Worm (Caenorhabditis elegans): ENCODE measurements around the gene R05G6.1.

Gene R05G6.1

DNA sequence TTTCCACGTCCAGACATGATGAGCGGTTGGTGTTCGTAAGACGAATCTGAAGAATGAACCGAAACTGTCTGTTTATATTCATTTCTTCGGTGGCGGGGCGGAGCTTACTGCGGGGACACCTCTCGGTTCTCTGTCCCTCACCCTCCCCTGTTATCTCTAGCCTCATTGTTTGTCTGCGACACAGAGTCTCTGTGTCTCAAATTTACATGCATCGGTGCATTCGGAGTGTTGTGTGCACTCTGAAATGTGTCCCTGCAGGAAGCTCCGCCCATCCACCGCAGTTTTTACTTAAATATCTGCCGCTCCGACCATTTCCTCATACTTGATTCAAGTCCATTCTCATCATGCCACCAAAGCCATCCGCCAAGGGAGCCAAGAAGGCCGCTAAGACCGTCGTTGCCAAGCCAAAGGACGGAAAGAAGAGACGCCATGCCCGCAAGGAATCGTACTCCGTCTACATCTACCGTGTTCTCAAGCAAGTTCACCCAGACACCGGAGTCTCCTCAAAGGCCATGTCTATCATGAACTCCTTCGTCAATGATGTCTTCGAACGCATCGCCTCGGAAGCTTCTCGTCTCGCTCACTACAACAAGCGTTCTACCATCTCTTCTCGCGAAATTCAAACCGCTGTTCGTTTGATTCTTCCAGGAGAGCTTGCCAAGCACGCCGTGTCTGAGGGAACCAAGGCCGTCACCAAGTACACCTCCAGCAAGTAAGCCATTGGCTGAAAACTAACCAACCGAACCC lies 46.1 kb upstream of the R05G6.1 start, which contains the start of the genes his-61 and his-62 (continued):
- peak; percentile 39 for TF ChIP-seq ekl-4 (GFP tag; IDR thresholded peaks at IDR 0.05)
- no peak for TF ChIP-seq B0019.2 (GFP tag; conservative IDR thresholded peaks at IDR 0.05)
- no peak for TF ChIP-seq bed-2 (GFP tag; IDR thresholded peaks at IDR 0.05)
- TF ChIP-seq efl-1 (GFP tag; optimal IDR thresholded peaks at IDR 0.05) = no peak
- no peak for TF ChIP-seq let-607 (tag; optimal IDR thresholded peaks at IDR 0.05)
- no peak for TF ChIP-seq ceh-58 (GFP tag; IDR thresholded peaks at IDR 0.05)
- TF ChIP-seq ztf-25 (GFP tag; IDR thresholded peaks at IDR 0.05) = no peak
- TF ChIP-seq dpff-1 (tag; optimal IDR thresholded peaks at IDR 0.05) = no peak
- no peak for TF ChIP-seq hlh-12 (tag; optimal IDR thresholded peaks at IDR 0.05)
- no peak for TF ChIP-seq mes-4 (tag; optimal IDR thresholded peaks at IDR 0.05)
- TF ChIP-seq nhr-27 (tag; optimal IDR thresholded peaks at IDR 0.05) = no peak
- TF ChIP-seq attf-6 (GFP tag; IDR thresholded peaks at IDR 0.05) = peak; percentile 80; the same call in 1 of the 2 replicates
- no peak for TF ChIP-seq fkh-3 (tag; optimal IDR thresholded peaks at IDR 0.05)
- no peak for TF ChIP-seq nhr-179 (tag; optimal IDR thresholded peaks at IDR 0.05)
- no peak for TF ChIP-seq F37B4.10 (GFP tag; IDR thresholded peaks at IDR 0.05)
- no peak for TF ChIP-seq B0035.1 (tag; optimal IDR thresholded peaks at IDR 0.05)
- peak; percentile 29 for TF ChIP-seq ztf-18 (tag; optimal IDR thresholded peaks at IDR 0.05)
- TF ChIP-seq lag-1 (GFP tag; IDR thresholded peaks at IDR 0.05) = no peak
- TF ChIP-seq unc-130 (GFP tag; optimal IDR thresholded peaks at IDR 0.05) = no peak
- TF ChIP-seq tbp1 (GFP tag; optimal IDR thresholded peaks at IDR 0.05) = peak; percentile 71
- TF ChIP-seq Y95B8A.8 (GFP tag; IDR thresholded peaks at IDR 0.05) = 0 out of 2 replicates have a peak, but pooled peaks have one; percentile 70
- TF ChIP-seq ztf-3 (GFP tag; optimal IDR thresholded peaks at IDR 0.05) = no peak
- TF ChIP-seq F52B5.7 (tag; optimal IDR thresholded peaks at IDR 0.05) = no peak
- no peak for TF ChIP-seq F22D6.2 (tag; optimal IDR thresholded peaks at IDR 0.05)
- TF ChIP-seq lsl-1 (GFP tag; optimal IDR thresholded peaks at IDR 0.05) = peak; percentile 43
- no peak for TF ChIP-seq lin-35 (GFP tag; optimal IDR thresholded peaks at IDR 0.05)
- TF ChIP-seq chd-7 (tag; optimal IDR thresholded peaks at IDR 0.05) = no peak
- TF ChIP-seq lin-40 (tag; optimal IDR thresholded peaks at IDR 0.05) = no peak
- TF ChIP-seq T07F8.4 (tag; optimal IDR thresholded peaks at IDR 0.05) = no peak
- peak; percentile 53 for TF ChIP-seq ceh-100 (GFP tag; IDR thresholded peaks at IDR 0.05)
- no peak for TF ChIP-seq Y67H2A.10 (GFP tag; conservative IDR thresholded peaks at IDR 0.05)
- no peak for TF ChIP-seq lir-1 (GFP tag; conservative IDR thresholded peaks at IDR 0.05)
- TF ChIP-seq C17E4.6 (GFP tag; IDR thresholded peaks at IDR 0.05) = peak; percentile 32; the same call in 1 of the 2 replicates
- TF ChIP-seq bed-1 (GFP tag; IDR thresholded peaks at IDR 0.05) = no peak
- TF ChIP-seq ceh-40 (GFP tag; IDR thresholded peaks at IDR 0.05) = no peak
- no peak for TF ChIP-seq ccch-3 (GFP tag; optimal IDR thresholded peaks at IDR 0.05)
- TF ChIP-seq snpc-1.3 (tag; optimal IDR thresholded peaks at IDR 0.05; ENCODE audit: insufficient read depth) = no peak
- peak; percentile 51 for TF ChIP-seq mcd-1 (GFP tag; IDR thresholded peaks at IDR 0.05)
- TF ChIP-seq Y53F4B.3 (GFP tag; IDR thresholded peaks at IDR 0.05) = no peak
- TF ChIP-seq madf-3 (GFP tag; IDR thresholded peaks at IDR 0.05) = no peak; the same call in none of the 2 replicates
- TF ChIP-seq let-526 (GFP tag; IDR thresholded peaks at IDR 0.05) = no peak
- peak; percentile 89 for TF ChIP-seq F49E8.2 (tag; optimal IDR thresholded peaks at IDR 0.05; ENCODE audit: insufficient read depth)
- no peak for TF ChIP-seq C06A6.2 (GFP tag; conservative IDR thresholded peaks at IDR 0.05)
- TF ChIP-seq ztf-22 (GFP tag; optimal IDR thresholded peaks at IDR 0.05) = no peak
- no peak for TF ChIP-seq F57C9.4 (tag; optimal IDR thresholded peaks at IDR 0.05)
- TF ChIP-seq rec-8 (tag; optimal IDR thresholded peaks at IDR 0.05) = no peak
- no peak for TF ChIP-seq unc-62 (GFP tag; optimal IDR thresholded peaks at IDR 0.05)
